Worm (Caenorhabditis elegans): ENCODE results near the gene mrpl-49.

DNA sequence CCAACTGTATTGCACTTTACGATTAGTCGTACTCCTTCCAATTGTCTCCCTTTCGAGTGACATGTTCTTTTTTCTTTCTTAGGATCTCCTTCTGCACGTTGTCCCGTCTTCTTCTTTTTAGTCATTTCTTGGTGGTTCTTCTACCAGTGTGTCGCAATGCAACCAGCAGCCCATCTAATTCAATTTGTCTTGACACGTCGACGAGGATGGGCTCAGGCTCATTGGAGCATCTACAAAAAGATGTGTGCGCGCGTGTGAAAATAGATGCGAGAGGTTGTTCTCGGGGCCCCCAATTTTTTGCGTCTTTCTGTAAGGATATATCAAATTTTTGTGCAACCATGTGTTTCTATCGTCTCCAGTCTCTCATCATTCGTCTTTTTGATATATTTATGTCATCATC is 26.8 kb upstream of the mrpl-49 start:
- TF ChIP-seq W03F9.2 (tag; optimal IDR thresholded peaks at IDR 0.05) = no peak
- TF ChIP-seq dao-5 (tag; optimal IDR thresholded peaks at IDR 0.05) = no peak
- TF ChIP-seq him-1 (tag; optimal IDR thresholded peaks at IDR 0.05) = no peak

All from whole organism, L4/young adult.